Worm (Caenorhabditis elegans): ENCODE results near the gene xnd-1.

Gene xnd-1

ce11 chrIII:5554884-5555500, 49.3 kb upstream of the xnd-1 start, which contains the start of the genes nmad-1 and hach-1 (continued):
- TF ChIP-seq T26A5.8 (tag; optimal IDR thresholded peaks at IDR 0.05): no peak
- peak; percentile 89 for TF ChIP-seq madf-6 (GFP tag; IDR thresholded peaks at IDR 0.05)
- TF ChIP-seq pbrm-1 (GFP tag; IDR thresholded peaks at IDR 0.05): peak; percentile 78
- peak; percentile 73 for TF ChIP-seq snpc-4 (GFP tag; optimal IDR thresholded peaks at IDR 0.05)
- TF ChIP-seq snpc-4 (tag; optimal IDR thresholded peaks at IDR 0.05): peak in 3 of 4 experiments; percentile 60 to 76 (median 75)
- peak; percentile 55 for TF ChIP-seq die-1 (tag; optimal IDR thresholded peaks at IDR 0.05)
- no peak for TF ChIP-seq Y95B8A.8 (GFP tag; IDR thresholded peaks at IDR 0.05)
- no peak for TF ChIP-seq B0261.1 (tag; optimal IDR thresholded peaks at IDR 0.05)
- no peak for TF ChIP-seq F39B2.1 (GFP tag; IDR thresholded peaks at IDR 0.05)
- TF ChIP-seq madf-10 (tag; optimal IDR thresholded peaks at IDR 0.05): peak; percentile 43
- no peak for TF ChIP-seq sptf-2 (GFP tag; optimal IDR thresholded peaks at IDR 0.05)
- peak; percentile 74 for TF ChIP-seq mcd-1 (GFP tag; IDR thresholded peaks at IDR 0.05)
- TF ChIP-seq akir-1 (GFP tag; optimal IDR thresholded peaks at IDR 0.05): no peak
- peak; percentile 78 for TF ChIP-seq attf-5 (GFP tag; optimal IDR thresholded peaks at IDR 0.05)
- TF ChIP-seq nhr-80 (tag; optimal IDR thresholded peaks at IDR 0.05): peak; percentile 24
- no peak for TF ChIP-seq atf-7 (tag; optimal IDR thresholded peaks at IDR 0.05)
- peak; percentile 67 for TF ChIP-seq B0336.3 (GFP tag; IDR thresholded peaks at IDR 0.05)
- TF ChIP-seq aptf-2 (GFP tag; conservative IDR thresholded peaks at IDR 0.05): no peak
- TF ChIP-seq lag-1 (GFP tag; IDR thresholded peaks at IDR 0.05): no peak
- no peak for TF ChIP-seq zim-3 (tag; optimal IDR thresholded peaks at IDR 0.05)
- no peak for TF ChIP-seq fkh-3 (tag; optimal IDR thresholded peaks at IDR 0.05)
- peak; percentile 58 for TF ChIP-seq lsl-1 (GFP tag; optimal IDR thresholded peaks at IDR 0.05)
- no peak for TF ChIP-seq gei-17 (GFP tag; optimal IDR thresholded peaks at IDR 0.05)
- no peak for TF ChIP-seq Y56A3A.18 (GFP tag; IDR thresholded peaks at IDR 0.05)
- peak; percentile 21 for TF ChIP-seq unc-130 (GFP tag; optimal IDR thresholded peaks at IDR 0.05)
- TF ChIP-seq F23B12.7 (tag; optimal IDR thresholded peaks at IDR 0.05; ENCODE audit: insufficient read depth): peak; percentile 72
- no peak for TF ChIP-seq nhr-90 (tag; optimal IDR thresholded peaks at IDR 0.05)
- TF ChIP-seq dox-1 (GFP tag; IDR thresholded peaks at IDR 0.05): peak; percentile 85
- no peak for TF ChIP-seq sea-2 (GFP tag; IDR thresholded peaks at IDR 0.05)
- TF ChIP-seq ceh-100 (GFP tag; IDR thresholded peaks at IDR 0.05): peak; percentile 63; the same call in 1 of the 2 replicates
- peak; percentile 81 for TF ChIP-seq lin-54 (GFP tag; optimal IDR thresholded peaks at IDR 0.05)
- 0 out of 2 replicates have a peak, but pooled peaks have one; percentile 10 for TF ChIP-seq zfh-2 (GFP tag; conservative IDR thresholded peaks at IDR 0.05)
- TF ChIP-seq ztf-22 (GFP tag; optimal IDR thresholded peaks at IDR 0.05): no peak
- TF ChIP-seq F52B5.7 (tag; optimal IDR thresholded peaks at IDR 0.05): peak; percentile 19
- no peak for TF ChIP-seq ccch-3 (GFP tag; optimal IDR thresholded peaks at IDR 0.05)
- peak; percentile 9 for TF ChIP-seq ztf-26 (tag; optimal IDR thresholded peaks at IDR 0.05)
- peak; percentile 43 for TF ChIP-seq rpc-1 (optimal IDR thresholded peaks at IDR 0.05)
- no peak for TF ChIP-seq rpc-1 (tag; optimal IDR thresholded peaks at IDR 0.05)
- peak; percentile 28 for TF ChIP-seq athp-1 (tag; optimal IDR thresholded peaks at IDR 0.05)
- TF ChIP-seq repo-1 (tag; optimal IDR thresholded peaks at IDR 0.05): no peak
- no peak for TF ChIP-seq nhr-179 (tag; optimal IDR thresholded peaks at IDR 0.05)
- peak; percentile 87 for TF ChIP-seq ZK185.1 (tag; optimal IDR thresholded peaks at IDR 0.05; ENCODE audit: poor library complexity, severe bottlenecking)
- peak; percentile 32; the same call in 1 of the 2 replicates for TF ChIP-seq egrh-3 (GFP tag; IDR thresholded peaks at IDR 0.05)
- TF ChIP-seq attf-3 (GFP tag; conservative IDR thresholded peaks at IDR 0.05): peak; percentile 53; the same call in 1 of the 2 replicates
- no peak for TF ChIP-seq Y67H2A.10 (GFP tag; conservative IDR thresholded peaks at IDR 0.05)
- TF ChIP-seq ztf-25 (GFP tag; IDR thresholded peaks at IDR 0.05): 0 out of 2 replicates have a peak, but pooled peaks have one; percentile 12
- TF ChIP-seq ztf-28 (GFP tag; IDR thresholded peaks at IDR 0.05): no peak
- no peak for TF ChIP-seq sdz-38 (tag; optimal IDR thresholded peaks at IDR 0.05)
- TF ChIP-seq ekl-4 (GFP tag; IDR thresholded peaks at IDR 0.05): peak; percentile 90
